Worm (Caenorhabditis elegans) whole organism, L4 larva: ENCODE data around the gene T24B8.4.
A peak's percentile ranks its signal among the peaks of the same experiment; 100 is the strongest.

Experiments
- D1046.2 ChIP-seq: fragments of 200-800 bp; sonication (Bioruptor generic); IDR thresholded peaks from 2 replicates; pipeline ENCODE4 v1.3.6; 2022; ENCODE audit warnings: missing genetic modification characterization, missing compliant biosample characterization
- F37D6.2 ChIP-seq: sonication (generic microtip); optimal IDR thresholded peaks from 2 replicates; lab custom pipeline; 2016; ENCODE audit warnings: mild to moderate bottlenecking, missing genetic modification characterization, missing compliant biosample characterization
- F44E2.7 ChIP-seq: fragments of 200-800 bp; sonication (Bioruptor generic); IDR thresholded peaks from 2 replicates; pipeline ENCODE4 v2.1.2; 2022; ENCODE audit warnings: missing genetic modification characterization, missing compliant biosample characterization
- T20F7.1 ChIP-seq: fragments of 200-800 bp; sonication (Bioruptor generic); optimal IDR thresholded peaks from 2 replicates; lab custom pipeline; 2018; ENCODE audit warnings: mild to moderate bottlenecking, missing genetic modification characterization, missing compliant biosample characterization
- Y105C5A.15 ChIP-seq: fragments of 200-800 bp; sonication (Bioruptor generic); IDR thresholded peaks from 2 replicates; pipeline ENCODE4 v1.3.6; 2022; ENCODE audit warnings: missing genetic modification characterization, missing compliant biosample characterization
- Y5F2A.4 ChIP-seq: fragments of 200-800 bp; sonication (Bioruptor generic); optimal IDR thresholded peaks from 2 replicates; lab custom pipeline; 2018; ENCODE audit warnings: mild to moderate bottlenecking, missing genetic modification characterization, missing compliant biosample characterization
- ZK546.5 ChIP-seq, 2 experiments: sonication (generic microtip); optimal IDR thresholded peaks; 2 replicates each; lab custom pipeline; 2017; ENCODE audit warnings: missing biosample characterization in 2 of 2, missing genetic modification characterization in 2 of 2
- aly-2 ChIP-seq: sonication (generic microtip); optimal IDR thresholded peaks from 2 replicates; lab custom pipeline; 2018; ENCODE audit warnings: missing biosample characterization, missing genetic modification characterization
- ama-1 ChIP-seq: fragments of 150-350 bp; optimal IDR thresholded peaks from 2 replicates; lab custom pipeline; 2014; ENCODE audit warnings: inconsistent platforms, mixed read lengths
- attf-4 ChIP-seq: sonication (generic microtip); optimal IDR thresholded peaks from 3 replicates; lab custom pipeline; 2017; ENCODE audit warnings: missing biosample characterization, missing genetic modification characterization
- ceh-44 ChIP-seq: fragments of 200-800 bp; sonication (Bioruptor generic); IDR thresholded peaks from 2 replicates; pipeline ENCODE4 v1.3.6; 2022; ENCODE audit warnings: missing genetic modification reagents, missing genetic modification characterization, missing compliant biosample characterization
- ceh-82 ChIP-seq: sonication (generic microtip); optimal IDR thresholded peaks from 2 replicates; lab custom pipeline; 2017; ENCODE audit warnings: missing biosample characterization, missing genetic modification characterization
- ces-1 ChIP-seq: fragments of 150-350 bp; sonication (generic microtip); optimal IDR thresholded peaks from 4 replicates; lab custom pipeline; 2014; ENCODE audit warnings: missing biosample characterization, missing genetic modification reagents, missing genetic modification characterization
- cey-2 ChIP-seq: sonication (generic microtip); optimal IDR thresholded peaks from 3 replicates; lab custom pipeline; 2017; ENCODE audit warnings: missing genetic modification characterization, mild to moderate bottlenecking, missing compliant biosample characterization, antibody characterized with exemption, borderline replicate concordance; ENCODE audit not compliant: insufficient read depth
- daf-12 ChIP-seq: fragments of 150-350 bp; optimal IDR thresholded peaks from 2 replicates; lab custom pipeline; 2014; ENCODE audit warnings: missing biosample characterization, missing genetic modification reagents, missing genetic modification characterization
- daf-16 ChIP-seq, 3 experiments: sonication (generic microtip); optimal IDR thresholded peaks; 2 replicates each; lab custom pipeline; 2016 to 2017; ENCODE audit warnings: missing genetic modification characterization in 3 of 3, missing genetic modification reagents in 3 of 3, mild to moderate bottlenecking in 2 of 3, missing compliant biosample characterization in 2 of 3, missing biosample characterization in 1 of 3, moderate library complexity in 1 of 3
- daf-8 ChIP-seq: fragments of 200-800 bp; sonication (Bioruptor generic); IDR thresholded peaks from 2 replicates; pipeline ENCODE4 v1.3.6; 2022; ENCODE audit warnings: missing genetic modification characterization, missing compliant biosample characterization
- dmd-6 ChIP-seq: fragments of 200-800 bp; sonication (Bioruptor generic); IDR thresholded peaks from 2 replicates; pipeline ENCODE4 v1.3.6; 2022; ENCODE audit warnings: missing genetic modification reagents, missing genetic modification characterization, missing compliant biosample characterization
- fkh-10 ChIP-seq: fragments of 150-350 bp; optimal IDR thresholded peaks from 2 replicates; lab custom pipeline; 2014; ENCODE audit warnings: missing biosample characterization, missing genetic modification reagents, missing genetic modification characterization
- fos-1 ChIP-seq: fragments of 150-350 bp; optimal IDR thresholded peaks from 2 replicates; lab custom pipeline; 2014; ENCODE audit warnings: missing biosample characterization, missing genetic modification characterization
- gei-8 ChIP-seq: fragments of 200-800 bp; sonication (Bioruptor generic); optimal IDR thresholded peaks from 2 replicates; lab custom pipeline; 2018; ENCODE audit warnings: mild to moderate bottlenecking, missing genetic modification characterization, missing compliant biosample characterization
- hif-1 ChIP-seq, 2 experiments: sonication (generic microtip); optimal IDR thresholded peaks; 2 replicates each; lab custom pipeline; 2016 to 2017; ENCODE audit warnings: missing compliant biosample characterization in 2 of 2, missing genetic modification characterization in 2 of 2, missing genetic modification reagents in 2 of 2, missing genotype in 2 of 2, mild to moderate bottlenecking in 1 of 2
- hlh-11 ChIP-seq: fragments of 200-800 bp; sonication (Bioruptor generic); optimal IDR thresholded peaks from 2 replicates; lab custom pipeline; 2018; ENCODE audit warnings: mild to moderate bottlenecking, missing genetic modification characterization, missing compliant biosample characterization
- hmg-1.1 ChIP-seq: fragments of 200-800 bp; sonication (Bioruptor generic); IDR thresholded peaks from 2 replicates; pipeline ENCODE4 v1.3.6; 2022; ENCODE audit warnings: missing genetic modification reagents, missing genetic modification characterization, missing compliant biosample characterization
- jun-1 ChIP-seq: fragments of 150-350 bp; optimal IDR thresholded peaks from 2 replicates; lab custom pipeline; 2014; ENCODE audit warnings: missing biosample characterization, missing genetic modification reagents, missing genetic modification characterization
- lin-13 ChIP-seq: fragments of 150-350 bp; optimal IDR thresholded peaks from 2 replicates; lab custom pipeline; 2014; ENCODE audit warnings: missing biosample characterization, missing genetic modification reagents, missing genetic modification characterization
- lin-38 ChIP-seq: fragments of 200-800 bp; sonication (Bioruptor generic); IDR thresholded peaks from 2 replicates; pipeline ENCODE4 v1.3.6; 2022; ENCODE audit warnings: missing genetic modification reagents, missing genetic modification characterization, missing compliant biosample characterization
- mdl-1 ChIP-seq, 2 experiments: fragments of 150-350 bp in 1 of 2; sonication (generic microtip) in 1 of 2; optimal IDR thresholded peaks; 2 replicates each; lab custom pipeline; 2014 to 2017; ENCODE audit warnings: missing biosample characterization in 2 of 2, missing genetic modification characterization in 2 of 2
- mdt-29 ChIP-seq: fragments of 200-800 bp; sonication (Bioruptor generic); IDR thresholded peaks from 2 replicates; pipeline ENCODE4 v1.3.6; 2022; ENCODE audit warnings: missing genetic modification reagents, missing genetic modification characterization, missing compliant biosample characterization
- mep-1 ChIP-seq: fragments of 150-350 bp; sonication (generic microtip); optimal IDR thresholded peaks from 3 replicates; lab custom pipeline; 2014; ENCODE audit warnings: missing biosample characterization, missing genetic modification characterization
- nhr-102 ChIP-seq: sonication (generic microtip); optimal IDR thresholded peaks from 2 replicates; lab custom pipeline; 2016; ENCODE audit warnings: mild to moderate bottlenecking, missing genetic modification characterization, moderate library complexity, missing compliant biosample characterization
- nhr-25 ChIP-seq: sonication (generic microtip); optimal IDR thresholded peaks from 2 replicates; lab custom pipeline; 2017; ENCODE audit warnings: missing genetic modification characterization, mild to moderate bottlenecking, missing compliant biosample characterization, antibody characterized with exemption, moderate library complexity, borderline replicate concordance; ENCODE audit not compliant: insufficient read depth
- nhr-28 ChIP-seq: fragments of 150-350 bp; optimal IDR thresholded peaks from 2 replicates; lab custom pipeline; 2014; ENCODE audit warnings: missing biosample characterization, missing genetic modification characterization
- nhr-42 ChIP-seq: fragments of 200-800 bp; sonication (Bioruptor generic); IDR thresholded peaks from 2 replicates; pipeline ENCODE4 v1.3.6; 2022; ENCODE audit warnings: missing genetic modification characterization, missing compliant biosample characterization
- nhr-76 ChIP-seq: fragments of 150-350 bp; optimal IDR thresholded peaks from 2 replicates; lab custom pipeline; 2014; ENCODE audit warnings: missing biosample characterization, missing genetic modification characterization
- php-3 ChIP-seq: fragments of 200-800 bp; sonication (Bioruptor generic); IDR thresholded peaks from 2 replicates; pipeline ENCODE4 v1.3.6; 2022; ENCODE audit warnings: missing genetic modification reagents, missing genetic modification characterization, missing compliant biosample characterization
- rbr-2 ChIP-seq: sonication (generic microtip); optimal IDR thresholded peaks from 2 replicates; lab custom pipeline; 2016; ENCODE audit warnings: missing genotype, missing genetic modification characterization, missing compliant biosample characterization
- saeg-2 ChIP-seq: fragments of 200-800 bp; sonication (Bioruptor generic); IDR thresholded peaks from 2 replicates; pipeline ENCODE4 v1.3.6; 2022; ENCODE audit warnings: missing genetic modification reagents, missing genetic modification characterization, missing compliant biosample characterization
- sdz-12 ChIP-seq: fragments of 200-800 bp; sonication (Bioruptor generic); optimal IDR thresholded peaks from 2 replicates; lab custom pipeline; 2018; ENCODE audit warnings: mild to moderate bottlenecking, missing genetic modification characterization, missing compliant biosample characterization
- set-16 ChIP-seq: fragments of 200-800 bp; sonication (Bioruptor generic); IDR thresholded peaks from 2 replicates; pipeline ENCODE4 v1.3.6; 2022; ENCODE audit warnings: missing genetic modification reagents, missing genetic modification characterization, missing compliant biosample characterization
- spr-1 ChIP-seq: sonication (generic microtip); optimal IDR thresholded peaks from 2 replicates; lab custom pipeline; 2016; ENCODE audit warnings: mild to moderate bottlenecking, missing genetic modification characterization, missing compliant biosample characterization
- spr-3 ChIP-seq: fragments of 200-800 bp; sonication (Bioruptor generic); optimal IDR thresholded peaks from 2 replicates; lab custom pipeline; 2018; ENCODE audit warnings: mild to moderate bottlenecking, missing genetic modification characterization, missing compliant biosample characterization
- tag-97 ChIP-seq: fragments of 200-800 bp; sonication (Bioruptor generic); IDR thresholded peaks from 2 replicates; pipeline ENCODE4 v1.3.6; 2022; ENCODE audit warnings: missing genetic modification characterization, missing compliant biosample characterization
- tra-1 ChIP-seq: fragments of 200-800 bp; sonication (Bioruptor generic); IDR thresholded peaks from 2 replicates; pipeline ENCODE4 v1.3.6; 2022; ENCODE audit warnings: missing genetic modification reagents, missing genetic modification characterization, missing compliant biosample characterization
- unc-62 ChIP-seq, 3 experiments: fragments of 150-350 bp in 1 of 3; sonication (generic microtip); optimal IDR thresholded peaks in 2 of 3; peaks in 1 of 3; 1 replicate in 1 of 3; 2 replicates in 2 of 3; lab custom pipeline; 2014 to 2017; ENCODE audit warnings: missing biosample characterization in 3 of 3, missing genetic modification characterization in 3 of 3, missing genetic modification reagents in 3 of 3, missing genotype in 1 of 3
- vab-7 ChIP-seq: fragments of 200-800 bp; sonication (Bioruptor generic); IDR thresholded peaks from 2 replicates; pipeline ENCODE4 v1.3.6; 2022; ENCODE audit warnings: missing genetic modification reagents, missing genetic modification characterization, missing compliant biosample characterization
- zfp-2 ChIP-seq: sonication (generic microtip); optimal IDR thresholded peaks from 2 replicates; lab custom pipeline; 2016; ENCODE audit warnings: mild to moderate bottlenecking, missing genetic modification characterization, missing compliant biosample characterization
- zip-11 ChIP-seq: fragments of 200-800 bp; sonication (Bioruptor generic); IDR thresholded peaks from 2 replicates; pipeline ENCODE4 v1.3.6; 2022; ENCODE audit warnings: missing genetic modification characterization, missing compliant biosample characterization
- ztf-11 ChIP-seq: fragments of 150-350 bp; optimal IDR thresholded peaks from 2 replicates; lab custom pipeline; 2014; ENCODE audit warnings: missing biosample characterization, missing genetic modification characterization
- ztf-7 ChIP-seq: fragments of 150-350 bp; optimal IDR thresholded peaks from 2 replicates; lab custom pipeline; 2014; ENCODE audit warnings: missing biosample characterization, missing genetic modification characterization

T24B8.4 gene

ce11 chrII:9061557-9062183 is 9.0 kb downstream of the T24B8.4 start (continued):
- TF ChIP-seq F37D6.2 (tag; lab: Kevin White, UChicago) (peak; percentile 66), T20F7.1 (GFP tag; lab: Kevin White, UChicago) (peak; percentile 52), ces-1 (GFP tag; lab: Kevin White, UChicago) (no peak), dmd-6 (GFP tag; lab: Robert Waterston, UW) (peak; percentile 69), daf-8 (GFP tag; lab: Robert Waterston, UW) (no peak), ceh-44 (no peak), mdt-29 (no peak), nhr-28 (peak; percentile 63), nhr-42 (no peak), mep-1 (tag; lab: Kevin White, UChicago) (peak; percentile 89), gei-8 (GFP tag; lab: Kevin White, UChicago) (no peak), spr-3 (no peak), hlh-11 (tag; lab: Kevin White, UChicago) (peak; percentile 92), nhr-76 (no peak), spr-1 (tag; lab: Kevin White, UChicago) (no peak), php-3 (no peak), F44E2.7 (GFP tag; lab: Robert Waterston, UW) (no peak), zfp-2 (tag; lab: Kevin White, UChicago) (no peak), jun-1 (tag; lab: Kevin White, UChicago) (no peak), fos-1 (tag; lab: Kevin White, UChicago) (no peak), daf-16 (GFP tag; optimal IDR thresholded peaks at IDR 0.05; lab: Kevin White, UChicago) (peak in 1 of 2 experiments; percentile 26), daf-16 (tag; optimal IDR thresholded peaks at IDR 0.05; lab: Kevin White, UChicago) (peak; percentile 48), set-16 (peak; percentile 89), lin-38 (GFP tag; lab: Robert Waterston, UW) (peak; percentile 56; the same call in 1 of the 2 replicates), nhr-102 (tag; lab: Kevin White, UChicago) (peak; percentile 20), tra-1 (GFP tag; lab: Robert Waterston, UW) (peak; percentile 53), ama-1 (lab: Kevin White, UChicago) (no peak), Y5F2A.4 (no peak), daf-12 (no peak), rbr-2 (tag; lab: Kevin White, UChicago) (peak; percentile 87), vab-7 (GFP tag; lab: Robert Waterston, UW) (no peak), zip-11 (no peak), hif-1 (tag; optimal IDR thresholded peaks at IDR 0.05; lab: Kevin White, UChicago) (peak in 1 of 2 experiments; percentile 74), hmg-1.1 (GFP tag; lab: Robert Waterston, UW) (peak; percentile 90), D1046.2 (GFP tag; lab: Robert Waterston, UW) (no peak), ztf-7 (tag; lab: Kevin White, UChicago) (no peak), nhr-25 (tag; lab: Kevin White, UChicago) (no peak), ZK546.5 (tag; optimal IDR thresholded peaks at IDR 0.05; lab: Kevin White, UChicago) (no peak), unc-62 (GFP tag; optimal IDR thresholded peaks at IDR 0.05 in 1 of 2; lab: Kevin White, UChicago) (no peak), unc-62 (tag; optimal IDR thresholded peaks at IDR 0.05; lab: Kevin White, UChicago) (no peak), aly-2 (no peak), saeg-2 (GFP tag; lab: Robert Waterston, UW) (no peak), cey-2 (no peak), tag-97 (GFP tag; lab: Robert Waterston, UW) (no peak), sdz-12 (GFP tag; lab: Kevin White, UChicago) (no peak), lin-13 (GFP tag; lab: Kevin White, UChicago) (peak; percentile 59), Y105C5A.15 (GFP tag; lab: Robert Waterston, UW) (no peak), attf-4 (no peak), mdl-1 (tag; optimal IDR thresholded peaks at IDR 0.05; lab: Kevin White, UChicago) (peak; percentile 50 to 69), fkh-10 (GFP tag; lab: Kevin White, UChicago) (no peak), ceh-82 (tag; lab: Kevin White, UChicago) (no peak), ztf-11 (tag; lab: Kevin White, UChicago) (no peak)
